Worm (Caenorhabditis elegans): Measurements from ENCODE around the gene klc-1.

Gene klc-1

DNA sequence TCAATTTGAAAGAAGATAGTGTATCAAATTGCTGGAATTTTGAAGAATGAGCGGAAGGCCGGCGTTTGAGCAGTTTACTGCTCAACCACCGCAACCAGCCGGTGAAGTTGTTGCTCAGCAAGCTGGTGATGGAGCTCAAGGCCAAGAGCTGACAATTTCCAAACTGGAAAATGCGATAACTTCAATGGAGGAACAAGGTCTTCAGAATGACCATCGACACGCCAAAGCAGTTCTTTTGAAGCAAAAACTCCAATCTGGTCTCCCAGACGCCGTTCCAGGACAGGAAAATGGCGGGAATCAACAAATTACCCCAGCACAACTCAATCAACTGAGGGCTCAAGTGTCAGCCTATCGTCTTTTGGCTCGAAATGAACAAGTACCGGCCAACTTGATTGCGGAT lies 42.5 kb downstream of the klc-1 start:
- TF ChIP-seq ref-1 (GFP tag; conservative IDR thresholded peaks at IDR 0.05) (no peak), cog-1 (tag; optimal IDR thresholded peaks at IDR 0.05) (no peak), ztf-29 (GFP tag; IDR thresholded peaks at IDR 0.05) (no peak), ztf-23 (GFP tag; IDR thresholded peaks at IDR 0.05) (no peak), tab-1 (GFP tag; IDR thresholded peaks at IDR 0.05) (no peak), med-1 (GFP tag; optimal IDR thresholded peaks at IDR 0.05; ENCODE audit: insufficient read depth) (no peak), klf-2 (GFP tag; conservative IDR thresholded peaks at IDR 0.05) (no peak), T22C8.4 (GFP tag; IDR thresholded peaks at IDR 0.05) (no peak), flt-1 (GFP tag; IDR thresholded peaks at IDR 0.05) (no peak)

DNA sequence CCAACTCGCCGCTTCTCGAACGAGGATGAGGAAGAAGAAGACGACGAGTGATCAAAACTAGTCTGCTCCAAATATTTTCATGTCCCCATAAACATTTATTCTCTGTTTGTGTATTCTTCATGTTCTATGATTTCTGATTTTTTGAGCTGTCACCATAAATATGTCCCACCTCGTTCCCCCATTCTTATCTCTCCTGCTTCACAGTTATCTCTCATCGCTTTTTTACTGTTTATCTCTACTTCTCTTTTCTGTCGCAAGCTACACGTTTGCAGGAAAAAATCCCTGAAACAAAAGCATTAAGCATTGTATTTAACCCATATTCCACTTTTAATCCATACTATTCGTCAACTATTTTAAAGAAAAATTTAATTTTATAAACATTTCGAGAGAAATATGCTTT lies 47.2 kb downstream of the klc-1 start:
- TF ChIP-seq ztf-23 (GFP tag; IDR thresholded peaks at IDR 0.05) (no peak), ref-1 (GFP tag; conservative IDR thresholded peaks at IDR 0.05) (no peak), flt-1 (GFP tag; IDR thresholded peaks at IDR 0.05) (no peak)

DNA sequence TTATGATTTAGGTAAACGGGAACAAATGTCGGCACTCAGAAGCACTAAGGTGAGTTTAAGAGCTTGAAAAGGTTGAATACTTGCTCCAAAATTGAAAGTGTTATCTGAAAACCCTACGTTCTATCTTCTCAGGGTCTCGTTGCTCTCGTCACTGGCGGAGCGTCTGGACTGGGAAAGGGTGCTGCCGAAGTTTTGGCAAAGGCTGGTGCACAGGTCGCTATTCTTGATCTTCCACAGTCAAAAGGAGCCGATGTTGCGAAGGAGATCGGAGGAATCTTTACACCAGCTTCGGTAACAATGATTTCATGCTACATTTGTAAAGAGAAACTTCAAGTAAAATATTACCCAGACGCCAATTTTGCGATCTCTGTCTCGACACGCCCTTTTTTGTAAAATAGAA lies 47.7 kb downstream of the klc-1 start, which contains the start of gene ard-1:
Gene ard-1, plus strand, starts transcription at position 12 of the 400 bp plus-strand sequence.
- no peak for TF ChIP-seq cog-1 (tag; optimal IDR thresholded peaks at IDR 0.05)
- TF ChIP-seq flt-1 (GFP tag; IDR thresholded peaks at IDR 0.05): no peak
- no peak for TF ChIP-seq med-1 (GFP tag; optimal IDR thresholded peaks at IDR 0.05; ENCODE audit: insufficient read depth)
- no peak for TF ChIP-seq klf-2 (GFP tag; conservative IDR thresholded peaks at IDR 0.05)

All from whole organism, midembryonic.